Worm (Caenorhabditis elegans): ENCODE measurements around the gene F56C3.3.

Gene F56C3.3

DNA sequence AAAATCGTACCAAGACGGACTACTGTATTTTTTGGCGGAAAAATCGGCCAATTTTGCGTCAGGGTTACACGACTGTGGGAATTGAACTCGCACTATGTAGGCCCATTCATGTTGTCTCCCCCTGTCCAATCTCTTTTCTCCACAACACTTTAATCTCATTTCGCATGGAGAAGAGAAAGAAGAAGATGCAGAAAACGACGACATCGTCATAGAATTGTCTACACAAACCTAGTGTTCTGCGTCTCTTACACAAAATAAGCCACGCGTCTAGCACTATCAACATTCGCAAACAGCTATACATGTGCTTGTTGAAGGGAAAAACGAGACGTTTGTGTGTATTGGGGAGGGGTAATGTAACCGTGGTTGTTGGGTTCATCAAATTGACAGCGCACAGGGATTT lies 35.2 kb downstream of the F56C3.3 start (continued):
- no peak for TF ChIP-seq lag-1 (GFP tag; IDR thresholded peaks at IDR 0.05)
- TF ChIP-seq ztf-18 (tag; optimal IDR thresholded peaks at IDR 0.05) = no peak
- no peak for TF ChIP-seq let-607 (tag; optimal IDR thresholded peaks at IDR 0.05)

DNA sequence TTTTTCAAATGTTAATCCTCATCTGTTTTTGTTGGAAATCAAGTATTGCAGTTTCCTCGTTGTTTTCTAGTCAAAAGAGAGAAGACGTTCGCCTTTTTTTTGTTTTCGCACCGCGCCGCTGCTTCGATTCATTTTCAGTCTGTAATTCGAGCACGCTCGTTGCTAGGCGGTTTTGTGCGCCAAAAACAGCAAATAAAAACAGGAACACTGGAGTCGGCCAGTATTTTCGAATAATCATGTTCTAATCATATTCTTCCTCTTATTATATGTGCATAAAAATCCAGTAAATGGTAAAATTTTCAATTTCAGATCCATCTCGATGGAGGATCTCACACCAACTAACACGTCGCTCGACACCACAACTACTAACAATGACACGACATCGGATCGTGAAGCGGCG lies 37.2 kb downstream of the F56C3.3 start, which contains the start of gene pdk-1:
Gene pdk-1 (plus strand): TSS at position 301 of the 400 bp plus-strand sequence.
- TF ChIP-seq mcd-1 (GFP tag; IDR thresholded peaks at IDR 0.05) (no peak), F55B11.4 (tag; optimal IDR thresholded peaks at IDR 0.05; ENCODE audit: borderline replicate concordance, insufficient read depth) (no peak), Y53G8AR.9 (GFP tag; conservative IDR thresholded peaks at IDR 0.05) (no peak), hlh-26 (GFP tag; conservative IDR thresholded peaks at IDR 0.05) (no peak), snpc-3.4 (tag; optimal IDR thresholded peaks at IDR 0.05) (no peak), Y67H2A.10 (GFP tag; conservative IDR thresholded peaks at IDR 0.05) (no peak), rec-8 (tag; optimal IDR thresholded peaks at IDR 0.05) (no peak), ccch-3 (GFP tag; optimal IDR thresholded peaks at IDR 0.05) (no peak), snpc-1.3 (tag; optimal IDR thresholded peaks at IDR 0.05; ENCODE audit: insufficient read depth) (no peak), ceh-40 (GFP tag; IDR thresholded peaks at IDR 0.05) (no peak), nhr-179 (tag; optimal IDR thresholded peaks at IDR 0.05) (no peak), nfya-1 (tag; optimal IDR thresholded peaks at IDR 0.05; ENCODE audit: borderline replicate concordance, insufficient read depth) (no peak), tbp1 (GFP tag; optimal IDR thresholded peaks at IDR 0.05) (no peak), Y53F4B.3 (GFP tag; IDR thresholded peaks at IDR 0.05) (no peak)

DNA sequence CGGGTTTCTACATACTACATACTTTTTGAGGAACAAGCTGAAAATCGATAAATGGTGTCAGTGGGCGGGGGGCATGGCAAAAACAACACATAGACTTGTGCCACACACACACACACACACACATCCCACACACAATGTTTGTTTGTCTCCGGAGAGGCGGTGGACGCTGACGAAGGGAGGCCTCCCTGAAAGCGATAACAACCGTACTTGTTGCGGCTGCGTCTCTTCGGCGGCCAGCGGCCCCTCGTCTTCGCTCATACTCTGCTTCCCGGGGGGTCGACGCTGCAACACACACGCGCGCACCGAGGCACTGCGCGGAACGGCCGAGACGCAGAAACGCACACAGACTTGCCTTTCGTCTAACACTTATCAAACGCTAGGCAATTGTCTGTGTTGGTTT lies 38.5 kb downstream of the F56C3.3 start:
- TF ChIP-seq Y56A3A.18 (GFP tag; IDR thresholded peaks at IDR 0.05) (peak; percentile 22; the same call in 1 of the 2 replicates), B0261.1 (tag; optimal IDR thresholded peaks at IDR 0.05) (no peak), ztf-26 (tag; optimal IDR thresholded peaks at IDR 0.05) (peak; percentile 13), attf-3 (GFP tag; conservative IDR thresholded peaks at IDR 0.05) (no peak), fkh-3 (tag; optimal IDR thresholded peaks at IDR 0.05) (no peak), mes-4 (tag; optimal IDR thresholded peaks at IDR 0.05) (no peak), mel-28 (tag; optimal IDR thresholded peaks at IDR 0.05; ENCODE audit: borderline replicate concordance) (peak; percentile 12), B0019.2 (GFP tag; conservative IDR thresholded peaks at IDR 0.05) (no peak), rcor-1 (GFP tag; IDR thresholded peaks at IDR 0.05) (0 out of 2 replicates have a peak, but pooled peaks have one; percentile 38), ekl-4 (GFP tag; IDR thresholded peaks at IDR 0.05) (no peak), nfya-2 (GFP tag; IDR thresholded peaks at IDR 0.05) (no peak), lin-26 (GFP tag; IDR thresholded peaks at IDR 0.05) (0 out of 2 replicates have a peak, but pooled peaks have one; percentile 10), tbp1 (GFP tag; optimal IDR thresholded peaks at IDR 0.05) (no peak), ztf-25 (GFP tag; IDR thresholded peaks at IDR 0.05) (no peak), madf-10 (tag; optimal IDR thresholded peaks at IDR 0.05) (peak; percentile 10), nhr-120 (GFP tag; IDR thresholded peaks at IDR 0.05) (no peak), Y53F4B.3 (GFP tag; IDR thresholded peaks at IDR 0.05) (no peak), zfh-2 (GFP tag; conservative IDR thresholded peaks at IDR 0.05) (peak; percentile 99), snpc-4 (GFP tag; optimal IDR thresholded peaks at IDR 0.05) (no peak), snpc-4 (tag; optimal IDR thresholded peaks at IDR 0.05) (peak in 2 of 4 experiments; percentile 37 to 50), ccch-3 (GFP tag; optimal IDR thresholded peaks at IDR 0.05) (no peak), ztf-22 (GFP tag; optimal IDR thresholded peaks at IDR 0.05) (peak; percentile 10), egl-44 (GFP tag; IDR thresholded peaks at IDR 0.05) (peak; percentile 72; the same call in 1 of the 2 replicates), F23B12.7 (tag; optimal IDR thresholded peaks at IDR 0.05; ENCODE audit: insufficient read depth) (peak; percentile 21), nhr-179 (tag; optimal IDR thresholded peaks at IDR 0.05) (no peak), ztf-28 (GFP tag; IDR thresholded peaks at IDR 0.05) (no peak), gei-17 (GFP tag; optimal IDR thresholded peaks at IDR 0.05) (peak; percentile 71), ceh-40 (GFP tag; IDR thresholded peaks at IDR 0.05) (no peak), attf-5 (GFP tag; optimal IDR thresholded peaks at IDR 0.05) (peak; percentile 72), mxl-1 (tag; optimal IDR thresholded peaks at IDR 0.05) (no peak), lin-40 (tag; optimal IDR thresholded peaks at IDR 0.05) (peak; percentile 46), egl-18 (GFP tag; IDR thresholded peaks at IDR 0.05) (no peak)
